Worm (Caenorhabditis elegans) whole organism, L4 larva: ENCODE data around the gene W06F12.3.

Experiments
- arid-1 ChIP-seq: fragments of 200-800 bp; sonication (Bioruptor generic); conservative IDR thresholded peaks from 2 replicates; pipeline ENCODE4 v1.3.6; 2022; ENCODE audit warnings: missing genetic modification reagents, missing genetic modification characterization, missing compliant biosample characterization
- ceh-28 ChIP-seq: fragments of 150-350 bp; optimal IDR thresholded peaks from 2 replicates; lab custom pipeline; 2014; ENCODE audit warnings: missing biosample characterization, missing genetic modification reagents, missing genetic modification characterization
- ceh-82 ChIP-seq: sonication (generic microtip); optimal IDR thresholded peaks from 2 replicates; lab custom pipeline; 2017; ENCODE audit warnings: missing biosample characterization, missing genetic modification characterization
- dmd-6 ChIP-seq: fragments of 200-800 bp; sonication (Bioruptor generic); IDR thresholded peaks from 2 replicates; pipeline ENCODE4 v1.3.6; 2022; ENCODE audit warnings: missing genetic modification reagents, missing genetic modification characterization, missing compliant biosample characterization
- dpl-1 ChIP-seq: fragments of 150-350 bp; optimal IDR thresholded peaks from 2 replicates; lab custom pipeline; 2014; ENCODE audit warnings: missing biosample characterization, missing genetic modification reagents, missing genetic modification characterization
- fos-1 ChIP-seq: fragments of 150-350 bp; optimal IDR thresholded peaks from 2 replicates; lab custom pipeline; 2014; ENCODE audit warnings: missing biosample characterization, missing genetic modification characterization
- nhr-11 ChIP-seq: fragments of 150-350 bp; optimal IDR thresholded peaks from 2 replicates; lab custom pipeline; 2014; ENCODE audit warnings: missing biosample characterization, missing genetic modification characterization
- nhr-237 ChIP-seq: sonication (generic microtip); optimal IDR thresholded peaks from 2 replicates; lab custom pipeline; 2017; ENCODE audit warnings: missing biosample characterization, missing genetic modification characterization
- nhr-28 ChIP-seq: fragments of 150-350 bp; optimal IDR thresholded peaks from 2 replicates; lab custom pipeline; 2014; ENCODE audit warnings: missing biosample characterization, missing genetic modification characterization
- nhr-77 ChIP-seq: fragments of 150-350 bp; optimal IDR thresholded peaks from 2 replicates; lab custom pipeline; 2014; ENCODE audit warnings: missing biosample characterization, missing genetic modification characterization
- snpc-4 ChIP-seq: fragments of 150-350 bp; optimal IDR thresholded peaks from 2 replicates; lab custom pipeline; 2014; ENCODE audit warnings: missing biosample characterization, missing genetic modification characterization
- unc-39 ChIP-seq: sonication (generic microtip); optimal IDR thresholded peaks from 2 replicates; lab custom pipeline; 2017; ENCODE audit warnings: missing biosample characterization, missing genetic modification characterization
- zag-1 ChIP-seq: fragments of 150-350 bp; optimal IDR thresholded peaks from 2 replicates; lab custom pipeline; 2014; ENCODE audit warnings: missing biosample characterization, missing genetic modification characterization
- ztf-11 ChIP-seq: fragments of 150-350 bp; optimal IDR thresholded peaks from 2 replicates; lab custom pipeline; 2014; ENCODE audit warnings: missing biosample characterization, missing genetic modification characterization

ce11 chrIII:13724018-13724892, 10.6 kb upstream of the W06F12.3 start:
- TF ChIP-seq arid-1 (GFP tag; lab: Robert Waterston, UW) (no peak), fos-1 (tag; lab: Kevin White, UChicago) (no peak), zag-1 (tag; lab: Kevin White, UChicago) (no peak), nhr-11 (no peak), nhr-237 (tag; lab: Kevin White, UChicago) (no peak), ceh-28 (tag; lab: Kevin White, UChicago) (no peak), dpl-1 (GFP tag; lab: Kevin White, UChicago) (no peak), nhr-28 (tag; lab: Kevin White, UChicago) (no peak), unc-39 (no peak), ceh-82 (tag; lab: Kevin White, UChicago) (no peak), snpc-4 (tag; lab: Kevin White, UChicago) (no peak), dmd-6 (GFP tag; lab: Robert Waterston, UW) (no peak), ztf-11 (tag; lab: Kevin White, UChicago) (no peak), nhr-77 (tag; lab: Kevin White, UChicago) (no peak)
